Worm (Caenorhabditis elegans): ENCODE results near the gene ZK856.4.

The ZK856.4 gene

ce11 chrV:10182984-10183383 is at the start of gene ZK856.4:
ZK856.4 (plus strand) TSS chrV:10183284.
- TF ChIP-seq unc-62 (GFP tag; optimal IDR thresholded peaks at IDR 0.05): no peak

- TF ChIP-seq unc-62 (GFP tag; optimal IDR thresholded peaks at IDR 0.05): no peak
These were observed 48.9 kb upstream of the ZK856.4 start, which contains the start of the genes C08B6.18, wdr-20 and C08B6.8 for ce11 chrV:10134077-10134693. C08B6.18 (minus strand) TSS chrV:10134127. wdr-20 (minus strand) TSS chrV:10134158. C08B6.8 (plus strand) TSS chrV:10134643.

ce11 chrV:10145653-10146052 is 37.4 kb upstream of the ZK856.4 start, which contains the start of gene C51E3.9:
C51E3.9 (plus strand) TSS chrV:10145953.
- TF ChIP-seq unc-62 (GFP tag; optimal IDR thresholded peaks at IDR 0.05): no peak

ce11 chrV:10146787-10147186 is 36.3 kb upstream of the ZK856.4 start:
- TF ChIP-seq unc-62 (GFP tag; optimal IDR thresholded peaks at IDR 0.05): no peak

- TF ChIP-seq unc-62 (GFP tag; optimal IDR thresholded peaks at IDR 0.05): no peak
These were observed 34.7 kb upstream of the ZK856.4 start, which contains the start of gene srsx-26 for ce11 chrV:10148352-10148751. srsx-26 (plus strand) TSS chrV:10148652.

- TF ChIP-seq unc-62 (GFP tag; optimal IDR thresholded peaks at IDR 0.05): no peak
These were observed 33.4 kb upstream of the ZK856.4 start, which contains the start of gene srsx-27 for ce11 chrV:10149728-10150127. srsx-27 (plus strand) TSS chrV:10150028.

ce11 chrV:10152278-10152677 is 30.8 kb upstream of the ZK856.4 start, which contains the start of gene srsx-28:
srsx-28 (plus strand) TSS chrV:10152578.
- no peak for TF ChIP-seq unc-62 (GFP tag; optimal IDR thresholded peaks at IDR 0.05)

- no peak for TF ChIP-seq unc-62 (GFP tag; optimal IDR thresholded peaks at IDR 0.05)
These were observed 30.0 kb upstream of the ZK856.4 start for ce11 chrV:10153076-10153475.

- no peak for TF ChIP-seq unc-62 (GFP tag; optimal IDR thresholded peaks at IDR 0.05)
These were observed 28.4 kb upstream of the ZK856.4 start, which contains the start of gene srsx-29 for ce11 chrV:10154698-10155097. srsx-29 (plus strand) TSS chrV:10154998.

ce11 chrV:10158528-10158927 is 24.6 kb upstream of the ZK856.4 start, which contains the start of gene srsx-30:
srsx-30 (plus strand) TSS chrV:10158828.
- no peak for TF ChIP-seq unc-62 (GFP tag; optimal IDR thresholded peaks at IDR 0.05)

ce11 chrV:10159972-10160371 is 23.1 kb upstream of the ZK856.4 start:
- no peak for TF ChIP-seq unc-62 (GFP tag; optimal IDR thresholded peaks at IDR 0.05)

- no peak for TF ChIP-seq unc-62 (GFP tag; optimal IDR thresholded peaks at IDR 0.05)
These were observed 22.1 kb upstream of the ZK856.4 start, which contains the start of gene C51E3.10 for ce11 chrV:10160954-10161353. C51E3.10 (minus strand) TSS chrV:10161134.

ce11 chrV:10166368-10166767 is 16.7 kb upstream of the ZK856.4 start, which contains the start of gene C51E3.6:
C51E3.6 (minus strand) TSS chrV:10166468.
- TF ChIP-seq unc-62 (GFP tag; optimal IDR thresholded peaks at IDR 0.05): no peak

- TF ChIP-seq unc-62 (GFP tag; optimal IDR thresholded peaks at IDR 0.05): no peak
These were observed 14.2 kb upstream of the ZK856.4 start for ce11 chrV:10168870-10169269.

- no peak for TF ChIP-seq unc-62 (GFP tag; optimal IDR thresholded peaks at IDR 0.05)
These were observed 9.4 kb upstream of the ZK856.4 start, which contains the start of gene egl-3 for ce11 chrV:10173653-10174052. egl-3 (minus strand) TSS chrV:10173753.

ce11 chrV:10174632-10175075 is 8.4 kb upstream of the ZK856.4 start:
- TF ChIP-seq unc-62 (GFP tag; optimal IDR thresholded peaks at IDR 0.05): no peak

- no peak for TF ChIP-seq unc-62 (GFP tag; optimal IDR thresholded peaks at IDR 0.05)
These were observed 4.9 kb upstream of the ZK856.4 start for ce11 chrV:10178166-10178565.
